Worm (Caenorhabditis elegans): ENCODE measurements around the gene C43F9.4.

ce11 chrIV:10636649-10637048, 47.7 kb upstream of the C43F9.4 start, which contains the start of gene F56C4.1:
- TF ChIP-seq zag-1 (tag; optimal IDR thresholded peaks at IDR 0.05) (no peak), elt-3 (tag; optimal IDR thresholded peaks at IDR 0.05) (no peak), egl-27 (tag; optimal IDR thresholded peaks at IDR 0.05) (no peak), sem-4 (tag; optimal IDR thresholded peaks at IDR 0.05) (no peak), ztf-11 (tag; optimal IDR thresholded peaks at IDR 0.05) (no peak)
